Worm (Caenorhabditis elegans): ENCODE results near the gene grdn-1.

- no peak for TF ChIP-seq nhr-76 (tag; optimal IDR thresholded peaks at IDR 0.05)
- no peak for TF ChIP-seq bed-3 (GFP tag; optimal IDR thresholded peaks at IDR 0.05)
- TF ChIP-seq unc-62 (GFP tag; optimal IDR thresholded peaks at IDR 0.05): no peak
- TF ChIP-seq ztf-11 (tag; optimal IDR thresholded peaks at IDR 0.05): no peak
- no peak for TF ChIP-seq snpc-4 (tag; optimal IDR thresholded peaks at IDR 0.05)
- TF ChIP-seq pha-4 (tag; optimal IDR thresholded peaks at IDR 0.05): no peak
- no peak for TF ChIP-seq ces-1 (GFP tag; optimal IDR thresholded peaks at IDR 0.05)
- no peak for TF ChIP-seq mab-5 (tag; optimal IDR thresholded peaks at IDR 0.05)
- no peak for TF ChIP-seq elt-1 (tag; optimal IDR thresholded peaks at IDR 0.05; ENCODE audit: borderline replicate concordance, insufficient read depth)
- TF ChIP-seq unc-120 (tag; optimal IDR thresholded peaks at IDR 0.05; ENCODE audit: poor library complexity, severe bottlenecking): no peak
- no peak for TF ChIP-seq lsy-2 (tag; optimal IDR thresholded peaks at IDR 0.05)
- TF ChIP-seq elt-3 (tag; optimal IDR thresholded peaks at IDR 0.05): no peak
- TF ChIP-seq nhr-237 (tag; optimal IDR thresholded peaks at IDR 0.05): no peak
These were observed 64.8 kb downstream of the grdn-1 start for ce11 chrV:18657391-18657790.
